Fruit fly (Drosophila melanogaster): ENCODE measurements around the gene emei.
A peak's percentile ranks its signal among the peaks of the same experiment; 100 is the strongest.

Gene emei

DNA sequence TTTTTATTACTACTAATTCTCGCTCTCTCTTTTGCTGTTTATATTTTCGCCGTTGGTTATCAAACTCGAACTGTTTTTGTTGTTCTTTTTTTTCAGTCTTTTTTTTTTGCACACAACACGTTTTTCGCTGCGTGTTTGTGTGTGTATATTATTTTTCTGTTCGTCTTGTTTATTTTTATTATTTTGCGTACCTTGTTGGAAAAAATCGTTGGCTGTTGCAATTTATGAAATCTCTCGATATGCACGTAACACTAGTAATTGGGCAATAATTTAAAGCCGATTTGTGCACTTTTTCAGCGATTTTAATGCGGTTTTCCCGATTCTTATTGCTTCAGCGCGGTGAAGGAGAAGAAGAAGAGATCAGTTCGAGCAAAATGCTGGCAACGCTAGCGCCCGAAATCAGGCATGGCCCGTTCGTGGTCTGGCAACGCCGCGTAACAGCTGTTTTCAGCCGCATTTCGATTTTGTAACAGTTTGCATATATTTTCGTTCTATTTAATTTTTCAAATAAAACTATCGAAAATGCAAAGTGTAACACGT, 11.0 kb downstream of the emei start, which contains the start of the genes FoxK and mRpL2:
Gene FoxK (minus strand): TSS at position 365 of the 540 bp plus-strand sequence.
Gene mRpL2 (plus strand): TSS at position 429 of the 540 bp plus-strand sequence.
- TF ChIP-seq CG1621 (tag; optimal IDR thresholded peaks at IDR 0.05) (peak; percentile 70), Smox (GFP tag; optimal IDR thresholded peaks at IDR 0.05) (peak; percentile 28), Hr38 (GFP tag; optimal IDR thresholded peaks at IDR 0.05) (peak; percentile 2), CG15336 (GFP tag; IDR thresholded peaks at IDR 0.05) (peak; percentile 75), vri (GFP tag; optimal IDR thresholded peaks at IDR 0.05) (peak; percentile 85), cyc (GFP tag; optimal IDR thresholded peaks at IDR 0.05) (no peak), CG3032 (tag; optimal IDR thresholded peaks at IDR 0.05) (peak; percentile 77), CG11902 (GFP tag; optimal IDR thresholded peaks at IDR 0.05) (no peak), Hr4 (GFP tag; optimal IDR thresholded peaks at IDR 0.05) (peak; percentile 61), acj6 (GFP tag; optimal IDR thresholded peaks at IDR 0.05) (no peak), CG32006 (GFP tag; optimal IDR thresholded peaks at IDR 0.05) (peak; percentile 77), salr (GFP tag; optimal IDR thresholded peaks at IDR 0.05) (peak; percentile 54 to 90), CG10669 (GFP tag; optimal IDR thresholded peaks at IDR 0.05) (peak; percentile 84), Sox102F (GFP tag; optimal IDR thresholded peaks at IDR 0.05) (peak; percentile 66), achi (GFP tag; optimal IDR thresholded peaks at IDR 0.05) (peak; percentile 66), esn (GFP tag; optimal IDR thresholded peaks at IDR 0.05) (peak; percentile 41), OdsH (GFP tag; optimal IDR thresholded peaks at IDR 0.05) (peak; percentile 43), Eip75B (GFP tag; optimal IDR thresholded peaks at IDR 0.05) (peak; percentile 57), Met (GFP tag; optimal IDR thresholded peaks at IDR 0.05) (peak; percentile 62), CG4318 (GFP tag; optimal IDR thresholded peaks at IDR 0.05) (peak; percentile 11), Ets21C (GFP tag; optimal IDR thresholded peaks at IDR 0.05) (peak; percentile 22), CG9139 (GFP tag; optimal IDR thresholded peaks at IDR 0.05) (peak; percentile 94), Eip93F (GFP tag; optimal IDR thresholded peaks at IDR 0.05) (no peak), CG11294 (GFP tag; IDR thresholded peaks at IDR 0.05) (no peak), fd85E (GFP tag; optimal IDR thresholded peaks at IDR 0.05) (peak; percentile 42), topi (GFP tag; optimal IDR thresholded peaks at IDR 0.05) (peak; percentile 42), Ets96B (tag; optimal IDR thresholded peaks at IDR 0.05) (peak; percentile 80), fd59A (GFP tag; optimal IDR thresholded peaks at IDR 0.05) (peak; percentile 61), fkh (GFP tag; optimal IDR thresholded peaks at IDR 0.05) (no peak), Gug (GFP tag; IDR thresholded peaks at IDR 0.05) (0 out of 2 replicates have a peak, but pooled peaks have one; percentile 9), svp (GFP tag) (peak; percentile 74), Hr39 (GFP tag; optimal IDR thresholded peaks at IDR 0.05) (peak; percentile 12), ss (GFP tag; optimal IDR thresholded peaks at IDR 0.05) (peak; percentile 96 to 97), dac (GFP tag; optimal IDR thresholded peaks at IDR 0.05) (peak; percentile 43), CG8632 (GFP tag; optimal IDR thresholded peaks at IDR 0.05) (peak; percentile 63), net (GFP tag; optimal IDR thresholded peaks at IDR 0.05) (peak; percentile 84), CG3919 (GFP tag; optimal IDR thresholded peaks at IDR 0.05) (peak; percentile 63), CG8119 (GFP tag; IDR thresholded peaks at IDR 0.05) (peak; percentile 92), CG10631 (GFP tag; optimal IDR thresholded peaks at IDR 0.05) (peak; percentile 47), Sox14 (GFP tag; optimal IDR thresholded peaks at IDR 0.05) (peak; percentile 62), Sox15 (GFP tag; optimal IDR thresholded peaks at IDR 0.05) (no peak), CG34406 (GFP tag; optimal IDR thresholded peaks at IDR 0.05) (peak; percentile 51), Lpt (GFP tag; optimal IDR thresholded peaks at IDR 0.05) (peak; percentile 91), CG7368 (GFP tag; optimal IDR thresholded peaks at IDR 0.05) (peak; percentile 58), CG16779 (tag; optimal IDR thresholded peaks at IDR 0.05) (peak; percentile 90), CG6854 (GFP tag; optimal IDR thresholded peaks at IDR 0.05) (peak; percentile 65), pdm3 (GFP tag; optimal IDR thresholded peaks at IDR 0.05) (peak; percentile 71), lz (GFP tag; optimal IDR thresholded peaks at IDR 0.05) (no peak), eg (GFP tag; IDR thresholded peaks at IDR 0.05) (peak; percentile 89), CG8319 (GFP tag; optimal IDR thresholded peaks at IDR 0.05) (peak; percentile 26), dsx (GFP tag; optimal IDR thresholded peaks at IDR 0.05; ENCODE audit: poor library complexity, severe bottlenecking) (peak; percentile 77), CG6276 (GFP tag; optimal IDR thresholded peaks at IDR 0.05) (peak; percentile 94)

All from whole organism, prepupa.